Fruit fly (Drosophila melanogaster) whole organism, adult: ENCODE results near the gene natalisin.

Source experiments
- CG11617 ChIP-seq: fragments of 200-800 bp; sonication (Bioruptor generic); optimal IDR thresholded peaks from 2 replicates; lab custom pipeline; 2017; ENCODE audit warnings: mild to moderate bottlenecking, missing biosample characterization, missing genetic modification reagents, missing genetic modification characterization
- CG12768 ChIP-seq: fragments of 200-800 bp; sonication (Bioruptor generic); optimal IDR thresholded peaks from 2 replicates; lab custom pipeline; 2017; ENCODE audit warnings: missing biosample characterization, missing genetic modification characterization, mild to moderate bottlenecking, moderate library complexity, missing genetic modification reagents
- CG14711 ChIP-seq: fragments of 200-800 bp; sonication (Bioruptor generic); optimal IDR thresholded peaks from 2 replicates; lab custom pipeline; 2018; ENCODE audit warnings: missing biosample characterization, mild to moderate bottlenecking, missing genetic modification characterization, moderate library complexity
- CG1620 ChIP-seq: fragments of 200-800 bp; sonication (Bioruptor generic); optimal IDR thresholded peaks from 2 replicates; lab custom pipeline; 2016; ENCODE audit warnings: missing biosample characterization, missing genetic modification characterization
- CG33017 ChIP-seq: fragments of 200-800 bp; sonication (Bioruptor generic); optimal IDR thresholded peaks from 2 replicates; lab custom pipeline; 2018; ENCODE audit warnings: missing biosample characterization, mild to moderate bottlenecking, missing genetic modification characterization, moderate library complexity
- CG5204 ChIP-seq: fragments of 200-800 bp; sonication (Bioruptor generic); optimal IDR thresholded peaks from 2 replicates; lab custom pipeline; 2016; ENCODE audit warnings: missing biosample characterization, missing genetic modification characterization
- CG7045 ChIP-seq: fragments of 200-800 bp; sonication (Bioruptor generic); optimal IDR thresholded peaks from 2 replicates; lab custom pipeline; 2017; ENCODE audit warnings: missing biosample characterization, mild to moderate bottlenecking, missing genetic modification characterization
- CG7101 ChIP-seq: fragments of 200-800 bp; sonication (Bioruptor generic); optimal IDR thresholded peaks from 2 replicates; lab custom pipeline; 2018; ENCODE audit warnings: missing biosample characterization, mild to moderate bottlenecking, missing genetic modification characterization, moderate library complexity
- Clk ChIP-seq: fragments of 200-800 bp; sonication (Bioruptor generic); optimal IDR thresholded peaks from 2 replicates; lab custom pipeline; 2017; ENCODE audit warnings: missing biosample characterization, missing genetic modification characterization
- Crg-1 ChIP-seq: fragments of 200-800 bp; sonication (Bioruptor generic); optimal IDR thresholded peaks from 2 replicates; lab custom pipeline; 2016; ENCODE audit warnings: missing biosample characterization, missing genetic modification characterization
- Hr96 ChIP-seq: fragments of 200-800 bp; sonication (Bioruptor generic); optimal IDR thresholded peaks from 2 replicates; lab custom pipeline; 2016; ENCODE audit warnings: missing biosample characterization, missing genetic modification characterization
- Mnt ChIP-seq: fragments of 200-800 bp; sonication (Bioruptor generic); optimal IDR thresholded peaks from 2 replicates; lab custom pipeline; 2016; ENCODE audit warnings: missing biosample characterization, mild to moderate bottlenecking, missing genetic modification characterization
- bab1 ChIP-seq: fragments of 200-800 bp; sonication (Bioruptor generic); optimal IDR thresholded peaks from 3 replicates; lab custom pipeline; 2019; ENCODE audit warnings: missing biosample characterization, mild to moderate bottlenecking, missing genetic modification characterization, moderate library complexity
- cic ChIP-seq: fragments of 200-800 bp; sonication (Bioruptor generic); optimal IDR thresholded peaks from 2 replicates; lab custom pipeline; 2017; ENCODE audit warnings: missing biosample characterization, mild to moderate bottlenecking, missing genetic modification characterization, moderate library complexity
- cnc ChIP-seq, 2 experiments: fragments of >200 bp; optimal IDR thresholded peaks; 2 replicates each; lab custom pipeline; 2017
- kay ChIP-seq: fragments of 200-800 bp; sonication (Bioruptor generic); peaks from one replicate; lab custom pipeline; 2016; ENCODE audit warnings: missing biosample characterization, missing genetic modification characterization, borderline replicate concordance
- ovo ChIP-seq: fragments of 200-800 bp; sonication (Bioruptor generic); optimal IDR thresholded peaks from 2 replicates; lab custom pipeline; 2016; ENCODE audit warnings: missing biosample characterization, missing genetic modification characterization
- pad ChIP-seq: fragments of 200-800 bp; sonication (Bioruptor generic); optimal IDR thresholded peaks from 3 replicates; lab custom pipeline; 2017; ENCODE audit warnings: missing biosample characterization, missing genetic modification characterization, mild to moderate bottlenecking, moderate library complexity, missing genetic modification reagents
- tj ChIP-seq: fragments of 200-800 bp; sonication (Bioruptor generic); optimal IDR thresholded peaks from 3 replicates; lab custom pipeline; 2017; ENCODE audit warnings: missing biosample characterization, mild to moderate bottlenecking, missing genetic modification characterization, moderate library complexity
- toe ChIP-seq: fragments of 200-800 bp; sonication (Bioruptor generic); optimal IDR thresholded peaks from 2 replicates; lab custom pipeline; 2016; ENCODE audit warnings: missing biosample characterization, missing genetic modification characterization

natalisin gene

DNA sequence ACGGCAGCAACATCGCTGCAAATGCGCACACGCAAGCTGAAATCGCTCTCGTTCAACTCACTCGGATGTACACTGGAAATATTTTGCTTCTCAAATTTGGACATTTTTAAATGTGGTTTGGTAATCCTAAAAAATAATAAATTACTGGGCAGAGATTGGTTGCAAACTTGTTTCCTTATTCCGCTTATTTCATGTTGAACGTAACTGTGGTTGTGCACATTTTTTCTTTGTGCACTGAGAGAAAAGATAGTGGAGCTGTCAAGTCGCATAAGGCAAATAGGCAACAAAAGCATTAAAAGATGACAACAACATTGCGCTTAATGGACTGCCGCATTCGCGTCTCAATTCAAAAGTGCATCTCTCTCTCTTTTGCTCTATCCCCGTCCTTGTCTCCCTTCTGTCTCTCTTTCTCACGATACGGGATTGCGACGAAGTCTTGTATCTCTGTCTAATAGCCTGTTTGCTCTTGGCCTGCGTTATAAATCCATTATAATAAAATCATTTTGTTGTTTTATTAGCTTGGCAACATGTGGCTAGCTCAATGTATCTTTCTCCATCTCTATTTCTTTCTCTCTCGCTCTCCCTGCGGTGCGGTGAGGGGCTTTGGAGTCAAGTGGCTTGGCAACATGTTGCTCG lies 45.1 kb upstream of the natalisin start:
- TF ChIP-seq cnc (optimal IDR thresholded peaks at IDR 0.05; lab: Kevin White, UChicago) (no peak), CG1620 (GFP tag; lab: Kevin White, UChicago) (peak; percentile 20), Mnt (no peak), Clk (GFP tag; lab: Kevin White, UChicago) (no peak), CG33017 (peak; percentile 77), Crg-1 (no peak), bab1 (GFP tag; lab: Kevin White, UChicago) (no peak), CG7045 (GFP tag; lab: Kevin White, UChicago) (peak; percentile 58), kay (peak; percentile 65), CG14711 (peak; percentile 50), CG5204 (peak; percentile 74), cic (no peak), tj (GFP tag; lab: Kevin White, UChicago) (peak; percentile 79), CG11617 (GFP tag; lab: Kevin White, UChicago) (peak; percentile 67), CG12768 (no peak), Hr96 (GFP tag; lab: Kevin White, UChicago) (peak; percentile 77), ovo (no peak), CG7101 (tag; lab: Kevin White, UChicago) (peak; percentile 58)

DNA sequence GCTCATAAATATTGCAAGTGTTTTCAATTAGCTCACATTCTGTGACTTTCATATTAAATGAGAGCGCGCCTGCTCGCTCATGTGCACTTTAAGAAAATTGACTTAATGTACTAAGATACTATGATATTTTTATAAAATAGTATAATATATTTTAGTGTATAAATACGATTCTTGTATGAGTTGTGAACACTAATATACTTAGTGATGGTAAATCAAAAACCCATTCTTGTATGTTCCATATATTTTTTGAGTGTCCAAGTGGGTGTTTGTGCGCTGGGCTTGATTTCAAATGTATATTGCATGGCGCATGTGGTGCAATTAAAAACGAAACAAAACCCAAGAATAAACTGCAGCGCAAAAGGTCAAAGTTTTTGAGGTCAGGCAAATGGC lies 44.6 kb upstream of the natalisin start:
- TF ChIP-seq CG33017: peak; percentile 40
- TF ChIP-seq CG7101 (tag; lab: Kevin White, UChicago): no peak
- no peak for TF ChIP-seq bab1 (GFP tag; lab: Kevin White, UChicago)
- no peak for TF ChIP-seq tj (GFP tag; lab: Kevin White, UChicago)
- TF ChIP-seq CG11617 (GFP tag; lab: Kevin White, UChicago): no peak
- no peak for TF ChIP-seq Crg-1
- TF ChIP-seq CG7045 (GFP tag; lab: Kevin White, UChicago): no peak
- peak; percentile 32 for TF ChIP-seq CG14711
- TF ChIP-seq pad: no peak
- TF ChIP-seq Mnt: no peak
- no peak for TF ChIP-seq CG12768
- TF ChIP-seq Clk (GFP tag; lab: Kevin White, UChicago): no peak
- peak; percentile 42 for TF ChIP-seq kay
- no peak for TF ChIP-seq CG1620 (GFP tag; lab: Kevin White, UChicago)
- no peak for TF ChIP-seq toe (GFP tag; lab: Kevin White, UChicago)
- no peak for TF ChIP-seq CG5204

dm6 chr3R:14381599-14381998 lies 36.8 kb upstream of the natalisin start, which contains the start of gene soti:
TSS of gene soti (minus strand) at chr3R:14381699.
- TF ChIP-seq toe (GFP tag; lab: Kevin White, UChicago) (no peak), Hr96 (GFP tag; lab: Kevin White, UChicago) (no peak), Crg-1 (no peak)

dm6 chr3R:14382312-14383046 lies 35.9 kb upstream of the natalisin start:
- TF ChIP-seq CG33017 (peak; percentile 87), tj (GFP tag; lab: Kevin White, UChicago) (peak; percentile 35), cic (no peak), CG5204 (peak; percentile 39), Clk (GFP tag; lab: Kevin White, UChicago) (peak; percentile 44), CG11617 (GFP tag; lab: Kevin White, UChicago) (peak; percentile 66), CG7101 (tag; lab: Kevin White, UChicago) (peak; percentile 80), pad (peak; percentile 42), Mnt (no peak), ovo (peak; percentile 5), Crg-1 (no peak), cnc (optimal IDR thresholded peaks at IDR 0.05; lab: Kevin White, UChicago) (no peak), kay (no peak), CG1620 (GFP tag; lab: Kevin White, UChicago) (peak; percentile 6), Hr96 (GFP tag; lab: Kevin White, UChicago) (no peak), toe (GFP tag; lab: Kevin White, UChicago) (no peak), CG12768 (peak; percentile 76), CG14711 (peak; percentile 79), bab1 (GFP tag; lab: Kevin White, UChicago) (peak; percentile 70), CG7045 (GFP tag; lab: Kevin White, UChicago) (peak; percentile 88)

DNA sequence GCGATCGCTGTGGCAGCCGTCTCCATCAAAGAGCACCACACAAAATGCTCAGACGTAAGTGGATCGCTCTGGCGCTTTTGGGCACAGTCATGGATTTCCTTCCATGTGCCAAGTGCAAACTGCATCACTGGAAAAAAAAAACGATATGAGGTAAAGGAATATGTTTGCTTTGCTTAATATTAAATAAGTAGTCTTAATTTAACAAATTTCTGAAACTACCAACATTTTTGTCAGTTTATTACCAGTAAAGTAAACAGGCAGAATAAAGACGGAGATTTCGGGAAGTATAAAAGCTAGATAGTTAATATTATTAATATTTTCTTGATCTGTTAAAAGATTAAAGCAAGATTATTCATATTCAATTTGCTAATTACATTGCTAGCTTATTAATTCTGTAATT lies 33.9 kb upstream of the natalisin start:
- TF ChIP-seq CG7101 (tag; lab: Kevin White, UChicago) (no peak), CG12768 (no peak), Hr96 (GFP tag; lab: Kevin White, UChicago) (no peak), CG1620 (GFP tag; lab: Kevin White, UChicago) (no peak), pad (no peak), ovo (no peak)

DNA sequence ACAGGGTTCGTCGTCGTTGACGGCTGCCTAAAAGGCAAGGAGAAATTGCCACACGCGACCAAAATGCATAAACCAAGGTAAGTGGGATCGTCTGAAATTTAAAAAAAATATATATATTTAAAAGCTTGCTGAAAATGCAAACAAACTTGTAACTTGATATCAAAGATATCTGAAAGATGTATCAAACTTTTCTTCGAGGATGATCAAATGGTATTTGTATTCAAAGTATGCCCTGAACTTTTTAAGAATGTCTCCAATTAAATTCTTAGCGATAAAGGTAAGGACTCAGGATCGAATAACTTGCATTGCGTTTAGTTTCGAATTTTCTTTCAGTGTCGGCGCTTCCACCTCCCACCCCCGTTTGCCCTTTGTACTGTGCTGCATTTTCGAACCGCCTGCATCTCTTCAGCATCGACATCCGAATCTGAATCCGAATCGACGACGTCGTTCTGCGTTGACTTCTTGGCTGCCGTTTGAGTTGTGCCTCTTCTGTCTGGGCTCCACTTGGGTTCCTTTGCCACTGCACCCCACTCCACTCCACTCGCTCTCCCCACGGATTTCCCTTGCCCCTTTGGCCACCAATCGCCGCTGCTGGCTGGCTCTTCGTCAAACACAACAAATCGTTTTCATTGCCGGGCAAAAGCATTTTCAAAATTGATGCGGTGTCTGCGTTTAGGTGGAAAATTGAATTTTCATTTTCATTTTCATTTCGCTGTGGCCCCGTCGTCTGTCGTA lies 32.1 kb upstream of the natalisin start:
- no peak for TF ChIP-seq Mnt
- TF ChIP-seq Clk (GFP tag; lab: Kevin White, UChicago): no peak
- no peak for TF ChIP-seq CG33017
- no peak for TF ChIP-seq CG7101 (tag; lab: Kevin White, UChicago)
- TF ChIP-seq CG12768: no peak
- TF ChIP-seq tj (GFP tag; lab: Kevin White, UChicago): no peak
- TF ChIP-seq CG1620 (GFP tag; lab: Kevin White, UChicago): no peak
- no peak for TF ChIP-seq CG7045 (GFP tag; lab: Kevin White, UChicago)
- TF ChIP-seq kay: no peak
- TF ChIP-seq cnc (optimal IDR thresholded peaks at IDR 0.05; lab: Kevin White, UChicago): no peak
- TF ChIP-seq cic: no peak
- TF ChIP-seq toe (GFP tag; lab: Kevin White, UChicago): no peak
